Worm (Caenorhabditis elegans): ENCODE results near the gene snet-1.

ce11 chrX:3633654-3634053, 35.1 kb downstream of the snet-1 start, which contains the start of gene gst-11:
- TF ChIP-seq dpl-1 (GFP tag; optimal IDR thresholded peaks at IDR 0.05) (no peak), zag-1 (tag; optimal IDR thresholded peaks at IDR 0.05) (no peak), ztf-11 (tag; optimal IDR thresholded peaks at IDR 0.05) (no peak), nhr-85 (tag) (no peak), lin-35 (GFP tag; optimal IDR thresholded peaks at IDR 0.05) (no peak), ama-1 (optimal IDR thresholded peaks at IDR 0.05) (no peak), nhr-76 (tag; optimal IDR thresholded peaks at IDR 0.05) (no peak), nhr-47 (tag; optimal IDR thresholded peaks at IDR 0.05) (no peak)

Data from whole organism, L1 larva.